Worm (Caenorhabditis elegans): ENCODE measurements around the gene K02B2.6.

Gene K02B2.6

DNA sequence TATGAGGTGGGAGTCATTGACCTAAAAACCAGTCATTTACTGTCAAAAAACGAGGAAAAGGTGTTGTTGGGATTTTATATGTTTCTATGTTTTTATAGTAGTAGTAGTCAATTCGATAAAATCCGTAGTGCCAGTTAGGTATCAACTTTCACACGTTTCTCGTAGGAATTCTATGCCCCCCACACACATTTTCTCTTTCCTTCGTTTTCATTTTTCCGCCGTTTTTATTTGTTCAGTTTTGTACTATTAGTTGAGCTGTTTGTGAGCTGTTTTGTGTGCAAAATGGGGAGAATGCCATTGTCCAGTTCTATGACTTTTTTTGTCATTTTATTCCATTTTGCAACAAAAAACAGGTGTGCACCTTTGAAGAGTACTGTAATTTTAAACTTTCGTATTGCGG is 13.4 kb downstream of the K02B2.6 start:
- TF ChIP-seq tag-97 (GFP tag; IDR thresholded peaks at IDR 0.05) = no peak
- TF ChIP-seq skn-1 (tag; optimal IDR thresholded peaks at IDR 0.05) = no peak
- TF ChIP-seq set-16 (GFP tag; IDR thresholded peaks at IDR 0.05) = no peak
- peak; percentile 5 for TF ChIP-seq nhr-28 (tag; optimal IDR thresholded peaks at IDR 0.05)
- no peak for TF ChIP-seq daf-8 (GFP tag; IDR thresholded peaks at IDR 0.05)
- no peak for TF ChIP-seq Y48G9A.11 (GFP tag; IDR thresholded peaks at IDR 0.05)
- peak in 1 of 2 experiments; percentile 82 for TF ChIP-seq unc-62 (GFP tag; optimal IDR thresholded peaks at IDR 0.05 in 1 of 2)
- TF ChIP-seq unc-62 (tag; optimal IDR thresholded peaks at IDR 0.05) = no peak

DNA sequence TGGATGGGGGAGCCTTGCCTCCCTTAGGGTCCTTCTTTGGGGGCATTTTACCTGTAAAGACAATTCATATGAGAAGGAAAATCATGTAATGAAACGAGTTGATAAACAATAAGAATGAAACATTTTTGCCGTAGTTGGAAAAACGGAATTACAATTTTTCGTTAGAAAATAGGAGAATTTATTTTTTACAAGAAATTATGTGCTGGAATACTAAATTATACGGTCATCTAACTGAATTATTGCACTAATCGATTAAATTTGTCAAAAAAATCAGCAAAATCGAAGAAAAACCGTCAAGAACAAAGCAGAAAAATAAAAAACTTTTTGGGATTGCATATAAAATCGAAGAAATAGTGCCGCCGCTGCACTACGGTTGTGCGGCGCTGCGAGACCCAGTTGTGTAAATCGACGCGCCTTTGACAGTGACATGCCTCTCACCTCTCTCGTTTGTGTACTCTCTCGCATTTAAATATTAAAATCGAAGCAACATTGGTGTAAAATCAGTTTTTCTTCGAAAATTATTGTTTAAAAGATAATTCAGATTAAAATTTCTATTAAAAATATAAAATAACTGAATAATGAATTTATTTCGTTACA is 14.4 kb downstream of the K02B2.6 start, which contains the start of gene rps-25:
rps-25 (minus strand) TSS at position 51 of the 597 bp plus-strand sequence.
- TF ChIP-seq duxl-1 (tag; optimal IDR thresholded peaks at IDR 0.05; ENCODE audit: poor library complexity) (no peak), nhr-28 (tag; optimal IDR thresholded peaks at IDR 0.05) (peak; percentile 44), unc-39 (tag; optimal IDR thresholded peaks at IDR 0.05) (no peak), dmd-6 (GFP tag; IDR thresholded peaks at IDR 0.05) (no peak), mdl-1 (tag; optimal IDR thresholded peaks at IDR 0.05) (no peak), daf-12 (tag; optimal IDR thresholded peaks at IDR 0.05) (no peak), egl-27 (tag; optimal IDR thresholded peaks at IDR 0.05) (no peak), zip-11 (GFP tag; IDR thresholded peaks at IDR 0.05) (no peak), sdz-12 (GFP tag; optimal IDR thresholded peaks at IDR 0.05) (no peak), F37D6.2 (tag; optimal IDR thresholded peaks at IDR 0.05) (no peak), php-3 (GFP tag; IDR thresholded peaks at IDR 0.05) (no peak), spr-1 (tag; optimal IDR thresholded peaks at IDR 0.05) (no peak), unc-130 (GFP tag; optimal IDR thresholded peaks at IDR 0.05) (peak; percentile 35), dve-1 (tag; optimal IDR thresholded peaks at IDR 0.05; ENCODE audit: insufficient read depth) (peak; percentile 57), pha-4 (GFP tag; IDR thresholded peaks at IDR 0.05) (0 out of 2 replicates have a peak, but pooled peaks have one; percentile 25), pha-4 (tag; optimal IDR thresholded peaks at IDR 0.05) (no peak), zag-1 (tag; optimal IDR thresholded peaks at IDR 0.05) (no peak), ceh-28 (tag; optimal IDR thresholded peaks at IDR 0.05) (no peak), hmg-1.1 (GFP tag; IDR thresholded peaks at IDR 0.05) (peak; percentile 30; the same call in 1 of the 2 replicates), cey-2 (tag; optimal IDR thresholded peaks at IDR 0.05; ENCODE audit: borderline replicate concordance, insufficient read depth) (no peak), D1046.2 (GFP tag; IDR thresholded peaks at IDR 0.05) (no peak), ama-1 (optimal IDR thresholded peaks at IDR 0.05) (no peak), mdt-29 (GFP tag; IDR thresholded peaks at IDR 0.05) (no peak), T26A8.4 (GFP tag; IDR thresholded peaks at IDR 0.05) (no peak), snpc-4 (tag; optimal IDR thresholded peaks at IDR 0.05) (no peak), lir-3 (tag; optimal IDR thresholded peaks at IDR 0.05) (no peak), daf-8 (GFP tag; IDR thresholded peaks at IDR 0.05) (no peak), snpc-1.2 (GFP tag; IDR thresholded peaks at IDR 0.05) (peak; percentile 91), jun-1 (tag; optimal IDR thresholded peaks at IDR 0.05) (no peak), lin-39 (tag; optimal IDR thresholded peaks at IDR 0.05) (no peak), ztf-11 (tag; optimal IDR thresholded peaks at IDR 0.05) (no peak), rbr-2 (tag; optimal IDR thresholded peaks at IDR 0.05) (no peak), tag-97 (GFP tag; IDR thresholded peaks at IDR 0.05) (no peak), zip-2 (tag; optimal IDR thresholded peaks at IDR 0.05) (no peak), arid-1 (GFP tag; conservative IDR thresholded peaks at IDR 0.05) (0 out of 2 replicates have a peak, but pooled peaks have one; percentile 16), nhr-10 (tag; optimal IDR thresholded peaks at IDR 0.05) (no peak), tra-1 (GFP tag; IDR thresholded peaks at IDR 0.05) (no peak), nhr-41 (GFP tag; IDR thresholded peaks at IDR 0.05) (no peak), zfp-2 (tag; optimal IDR thresholded peaks at IDR 0.05) (no peak), nhr-77 (tag; optimal IDR thresholded peaks at IDR 0.05) (peak; percentile 58), aha-1 (tag) (peak; percentile 8), daf-19 (GFP tag; conservative IDR thresholded peaks at IDR 0.05) (no peak), ZK337.2 (GFP tag; IDR thresholded peaks at IDR 0.05) (no peak), attf-4 (tag; optimal IDR thresholded peaks at IDR 0.05) (no peak), nhr-102 (tag; optimal IDR thresholded peaks at IDR 0.05) (no peak), F10B5.3 (tag; optimal IDR thresholded peaks at IDR 0.05) (no peak)
